Worm (Caenorhabditis elegans) whole organism, L1 larva: ENCODE measurements around the gene C14E2.1.
A peak's percentile ranks its signal among the peaks of the same experiment; 100 is the strongest.

Experiments
- C16A3.4 ChIP-seq: fragments of 150-350 bp; optimal IDR thresholded peaks from 2 replicates; lab custom pipeline; 2014; ENCODE audit warnings: missing biosample characterization, missing genetic modification characterization
- F16B12.6 ChIP-seq: fragments of 150-350 bp; optimal IDR thresholded peaks from 2 replicates; lab custom pipeline; 2014; ENCODE audit warnings: missing biosample characterization, missing genetic modification characterization
- aha-1 ChIP-seq: fragments of 150-350 bp; optimal IDR thresholded peaks from 2 replicates; lab custom pipeline; 2014; ENCODE audit warnings: missing biosample characterization, missing genetic modification characterization
- alr-1 ChIP-seq: fragments of 200-800 bp; sonication (Bioruptor generic); optimal IDR thresholded peaks from 2 replicates; lab custom pipeline; 2018; ENCODE audit warnings: borderline replicate concordance, mild to moderate bottlenecking, missing genetic modification characterization, missing compliant biosample characterization
- aly-2 ChIP-seq: fragments of 150-350 bp; optimal IDR thresholded peaks from 2 replicates; lab custom pipeline; 2014; ENCODE audit warnings: missing biosample characterization, missing genetic modification characterization
- ama-1 ChIP-seq: fragments of 150-350 bp; optimal IDR thresholded peaks from 2 replicates; lab custom pipeline; 2014
- ceh-8 ChIP-seq: fragments of 200-800 bp; sonication (Bioruptor generic); optimal IDR thresholded peaks from 2 replicates; lab custom pipeline; 2018; ENCODE audit warnings: mild to moderate bottlenecking, missing genetic modification characterization, moderate library complexity, missing compliant biosample characterization
- ceh-82 ChIP-seq, 3 experiments: fragments of 150-350 bp in 1 of 3; sonication (generic microtip) in 2 of 3; optimal IDR thresholded peaks; 2 replicates each; lab custom pipeline; 2014 to 2017; ENCODE audit warnings: missing biosample characterization in 3 of 3, missing genetic modification characterization in 3 of 3
- ceh-90 ChIP-seq: sonication (generic microtip); optimal IDR thresholded peaks from 2 replicates; lab custom pipeline; 2016; ENCODE audit warnings: missing genetic modification characterization, missing compliant biosample characterization
- dsc-1 ChIP-seq: sonication (generic microtip); optimal IDR thresholded peaks from 2 replicates; lab custom pipeline; 2016; ENCODE audit warnings: mild to moderate bottlenecking, missing genetic modification characterization, missing compliant biosample characterization
- efl-1 ChIP-seq, 4 experiments: fragments of 150-350 bp; optimal IDR thresholded peaks in 3 of 4; peaks in 1 of 4; 1 replicate in 1 of 4; 2 replicates in 3 of 4; lab custom pipeline; 2014; ENCODE audit warnings: missing biosample characterization in 2 of 4, missing genetic modification characterization in 2 of 4, missing genetic modification reagents in 2 of 4
- egl-27 ChIP-seq, 2 experiments: fragments of 150-350 bp in 1 of 2; sonication (generic microtip); optimal IDR thresholded peaks; 3 replicates each; lab custom pipeline; 2017 to 2018; ENCODE audit warnings: missing biosample characterization in 2 of 2, missing genetic modification characterization in 2 of 2, missing genetic modification reagents in 2 of 2
- elt-2 ChIP-seq: sonication (generic microtip); optimal IDR thresholded peaks from 2 replicates; lab custom pipeline; 2016; ENCODE audit warnings: missing genetic modification characterization, mild to moderate bottlenecking, inconsistent platforms, missing compliant biosample characterization, missing genetic modification reagents
- elt-3 ChIP-seq, 6 experiments: fragments of 150-350 bp in 1 of 6; sonication (generic microtip); optimal IDR thresholded peaks; 2 replicates each; lab custom pipeline; 2017 to 2018; ENCODE audit warnings: missing biosample characterization in 6 of 6, missing genetic modification characterization in 6 of 6, inconsistent platforms in 1 of 6
- fkh-8 ChIP-seq: sonication (generic microtip); optimal IDR thresholded peaks from 2 replicates; lab custom pipeline; 2016; ENCODE audit warnings: mild to moderate bottlenecking, missing genetic modification characterization, missing compliant biosample characterization
- grh-1 ChIP-seq: fragments of 200-800 bp; sonication (Bioruptor generic); IDR thresholded peaks from 2 replicates; pipeline ENCODE4 v1.3.6; 2022; ENCODE audit warnings: missing genetic modification reagents, missing genetic modification characterization, missing compliant biosample characterization
- hlh-4 ChIP-seq: sonication (generic microtip); optimal IDR thresholded peaks from 2 replicates; lab custom pipeline; 2016; ENCODE audit warnings: mild to moderate bottlenecking, missing genetic modification characterization, missing compliant biosample characterization
- hpl-2 ChIP-seq: fragments of 150-350 bp; optimal IDR thresholded peaks from 2 replicates; lab custom pipeline; 2014; ENCODE audit warnings: missing biosample characterization, missing genetic modification reagents, missing genetic modification characterization
- isw-1 ChIP-seq: fragments of 200-800 bp; sonication (Bioruptor generic); IDR thresholded peaks from 2 replicates; pipeline ENCODE4 v1.3.6; 2022; ENCODE audit warnings: missing genetic modification characterization, missing compliant biosample characterization
- lin-15B ChIP-seq: fragments of 150-350 bp; sonication (generic microtip); optimal IDR thresholded peaks from 3 replicates; lab custom pipeline; 2014; ENCODE audit warnings: missing biosample characterization, missing genetic modification characterization
- lin-35 ChIP-seq, 2 experiments: fragments of 150-350 bp; optimal IDR thresholded peaks; 2 replicates each; lab custom pipeline; 2014; ENCODE audit warnings: missing biosample characterization in 2 of 2, missing genetic modification characterization in 2 of 2, missing genetic modification reagents in 2 of 2
- lin-39 ChIP-seq: fragments of 150-350 bp; optimal IDR thresholded peaks from 2 replicates; lab custom pipeline; 2014; ENCODE audit warnings: missing biosample characterization, missing genetic modification reagents, missing genetic modification characterization
- lir-3 ChIP-seq: sonication (generic microtip); optimal IDR thresholded peaks from 2 replicates; lab custom pipeline; 2016; ENCODE audit warnings: mild to moderate bottlenecking, missing genetic modification characterization, moderate library complexity, missing compliant biosample characterization; ENCODE audit not compliant: poor library complexity
- mab-9 ChIP-seq: fragments of 200-800 bp; sonication (Bioruptor generic); IDR thresholded peaks from 2 replicates; pipeline ENCODE4 v1.3.6; 2022; ENCODE audit warnings: missing genetic modification reagents, missing genetic modification characterization, missing compliant biosample characterization
- nhr-11 ChIP-seq: fragments of 150-350 bp; optimal IDR thresholded peaks from 2 replicates; lab custom pipeline; 2014; ENCODE audit warnings: missing biosample characterization, missing genetic modification characterization
- nhr-20 ChIP-seq: sonication (generic microtip); optimal IDR thresholded peaks from 2 replicates; lab custom pipeline; 2016; ENCODE audit warnings: mild to moderate bottlenecking, missing genetic modification characterization, missing compliant biosample characterization
- nhr-28 ChIP-seq: fragments of 150-350 bp; optimal IDR thresholded peaks from 2 replicates; lab custom pipeline; 2014; ENCODE audit warnings: missing biosample characterization, missing genetic modification characterization
- nhr-71 ChIP-seq: sonication (generic microtip); optimal IDR thresholded peaks from 2 replicates; lab custom pipeline; 2016; ENCODE audit warnings: mild to moderate bottlenecking, missing genetic modification characterization, moderate library complexity, missing compliant biosample characterization
- nhr-77 ChIP-seq: fragments of 150-350 bp; optimal IDR thresholded peaks from 2 replicates; lab custom pipeline; 2014; ENCODE audit warnings: missing biosample characterization, missing genetic modification characterization
- nhr-84 ChIP-seq: sonication (generic microtip); optimal IDR thresholded peaks from 2 replicates; lab custom pipeline; 2017; ENCODE audit warnings: missing biosample characterization, missing genetic modification characterization
- nhr-85 ChIP-seq: sonication (generic microtip); peaks from one replicate; lab custom pipeline; 2016; ENCODE audit warnings: missing genetic modification characterization, inconsistent platforms, missing compliant biosample characterization
- nhr-90 ChIP-seq: sonication (generic microtip); optimal IDR thresholded peaks from 2 replicates; lab custom pipeline; 2016; ENCODE audit warnings: mild to moderate bottlenecking, missing genetic modification characterization, missing compliant biosample characterization; ENCODE audit not compliant: poor library complexity
- pqm-1 ChIP-seq: sonication (generic microtip); optimal IDR thresholded peaks from 3 replicates; lab custom pipeline; 2017; ENCODE audit warnings: missing biosample characterization, missing genetic modification characterization
- tlp-1 ChIP-seq: fragments of 150-350 bp; optimal IDR thresholded peaks from 2 replicates; lab custom pipeline; 2014; ENCODE audit warnings: missing biosample characterization, missing genetic modification characterization
- unc-30 ChIP-seq: sonication (generic microtip); optimal IDR thresholded peaks from 2 replicates; lab custom pipeline; 2017; ENCODE audit warnings: missing biosample characterization, missing genetic modification characterization
- unc-86 ChIP-seq: sonication (generic microtip); optimal IDR thresholded peaks from 2 replicates; lab custom pipeline; 2016; ENCODE audit warnings: missing genetic modification characterization, missing compliant biosample characterization
- ztf-11 ChIP-seq, 2 experiments: sonication (generic microtip); optimal IDR thresholded peaks; 2 replicates each; lab custom pipeline; 2016 to 2017; ENCODE audit warnings: missing genetic modification characterization in 2 of 2, missing biosample characterization in 1 of 2, missing compliant biosample characterization in 1 of 2

The C14E2.1 gene

ce11 chrX:1845493-1845892 is 19.2 kb downstream of the C14E2.1 start, which contains the start of gene T26C11.4 (continued):
- TF ChIP-seq efl-1 (optimal IDR thresholded peaks at IDR 0.05; lab: Kevin White, UChicago) (peak in 1 of 2 experiments; percentile 76), efl-1 (GFP tag; optimal IDR thresholded peaks at IDR 0.05 in 1 of 2; lab: Kevin White, UChicago) (peak; percentile 77 to 97), nhr-71 (tag; lab: Kevin White, UChicago) (peak; percentile 36), C16A3.4 (tag; lab: Kevin White, UChicago) (no peak), nhr-77 (tag; lab: Kevin White, UChicago) (no peak), nhr-20 (tag; lab: Kevin White, UChicago) (peak; percentile 14), lin-35 (GFP tag; optimal IDR thresholded peaks at IDR 0.05; lab: Kevin White, UChicago) (peak; percentile 49 to 88), ceh-82 (tag; optimal IDR thresholded peaks at IDR 0.05; lab: Kevin White, UChicago) (peak in 1 of 3 experiments; percentile 38), nhr-28 (tag; lab: Kevin White, UChicago) (no peak), lin-15B (tag; lab: Kevin White, UChicago) (no peak), aly-2 (no peak), ama-1 (lab: Kevin White, UChicago) (no peak), mab-9 (GFP tag; lab: Robert Waterston, UW) (no peak), isw-1 (GFP tag; lab: Robert Waterston, UW) (no peak), nhr-85 (no peak), elt-3 (tag; optimal IDR thresholded peaks at IDR 0.05; lab: Kevin White, UChicago) (no peak)

DNA sequence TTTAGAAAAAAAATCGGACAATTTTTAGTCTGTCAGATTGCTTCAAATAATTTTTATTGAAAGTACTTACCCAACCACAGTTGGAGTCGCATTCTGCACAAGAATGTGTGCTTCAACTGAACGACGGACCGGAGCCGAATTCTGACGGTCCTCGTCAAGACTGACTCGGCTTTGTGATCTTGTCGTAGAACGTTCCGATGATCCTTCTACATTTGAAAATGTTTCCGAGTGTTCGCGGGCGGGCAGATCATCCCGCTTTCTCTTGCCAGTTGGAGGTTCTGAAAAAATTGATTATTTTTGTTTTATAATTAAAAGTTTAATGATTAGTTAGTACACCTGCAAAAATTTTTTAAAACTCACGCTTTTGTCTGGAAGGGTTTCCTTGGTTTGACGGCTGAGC is 21.4 kb downstream of the C14E2.1 start:
- no peak for TF ChIP-seq elt-2
- no peak for TF ChIP-seq lir-3 (tag; lab: Kevin White, UChicago)
- TF ChIP-seq unc-30: no peak
- no peak for TF ChIP-seq ceh-90
- TF ChIP-seq nhr-84 (tag; lab: Kevin White, UChicago): no peak
- TF ChIP-seq elt-3 (tag; optimal IDR thresholded peaks at IDR 0.05; lab: Kevin White, UChicago): no peak
- TF ChIP-seq pqm-1 (tag; lab: Kevin White, UChicago): no peak
- no peak for TF ChIP-seq lin-39 (tag; lab: Kevin White, UChicago)
- TF ChIP-seq nhr-77 (tag; lab: Kevin White, UChicago): no peak
- no peak for TF ChIP-seq aha-1 (tag; lab: Kevin White, UChicago)
- no peak for TF ChIP-seq isw-1 (GFP tag; lab: Robert Waterston, UW)
- no peak for TF ChIP-seq nhr-85
- no peak for TF ChIP-seq lin-35 (GFP tag; optimal IDR thresholded peaks at IDR 0.05; lab: Kevin White, UChicago)
- no peak for TF ChIP-seq aly-2
- TF ChIP-seq egl-27 (tag; optimal IDR thresholded peaks at IDR 0.05; lab: Kevin White, UChicago): no peak
- no peak for TF ChIP-seq hpl-2 (GFP tag; lab: Kevin White, UChicago)
- no peak for TF ChIP-seq lin-15B (tag; lab: Kevin White, UChicago)
- no peak for TF ChIP-seq unc-86 (tag; lab: Kevin White, UChicago)
- TF ChIP-seq tlp-1 (tag; lab: Kevin White, UChicago): no peak
- no peak for TF ChIP-seq F16B12.6

- no peak for TF ChIP-seq grh-1 (GFP tag; lab: Robert Waterston, UW)
- no peak for TF ChIP-seq efl-1 (optimal IDR thresholded peaks at IDR 0.05; lab: Kevin White, UChicago)
- TF ChIP-seq efl-1 (GFP tag; optimal IDR thresholded peaks at IDR 0.05 in 1 of 2; lab: Kevin White, UChicago): peak in 1 of 2 experiments; percentile 17
- no peak for TF ChIP-seq alr-1
- no peak for TF ChIP-seq lir-3 (tag; lab: Kevin White, UChicago)
Observed at ce11 chrX:1848575-1848974, 22.3 kb downstream of the C14E2.1 start, which contains the start of gene ceh-41. ceh-41 (minus strand) TSS chrX:1848675.

DNA sequence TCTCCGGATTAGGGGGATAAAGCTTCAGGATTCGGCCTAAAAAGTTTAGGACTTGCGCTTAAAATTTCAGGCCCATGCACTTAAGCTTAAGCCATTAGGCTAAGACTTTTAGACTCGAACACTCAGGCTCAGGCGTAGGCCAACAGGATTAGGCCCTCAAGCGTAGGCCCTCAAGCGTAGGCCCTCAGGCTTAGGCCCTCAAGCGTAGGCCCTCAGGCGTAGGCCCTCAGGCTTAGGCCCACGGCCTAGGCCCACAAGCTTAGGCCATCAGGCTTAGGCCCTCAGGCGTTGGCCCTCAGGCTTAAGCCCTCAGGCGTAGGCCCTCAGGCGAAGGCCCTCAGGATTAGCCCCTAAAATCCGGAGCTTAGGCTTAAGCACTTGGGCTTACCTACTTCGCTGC is 24.3 kb downstream of the C14E2.1 start:
- TF ChIP-seq F16B12.6 (no peak), nhr-90 (tag; lab: Kevin White, UChicago) (no peak), pqm-1 (tag; lab: Kevin White, UChicago) (no peak), nhr-71 (tag; lab: Kevin White, UChicago) (no peak), nhr-11 (no peak), fkh-8 (tag; lab: Kevin White, UChicago) (no peak), aha-1 (tag; lab: Kevin White, UChicago) (no peak), ztf-11 (tag; optimal IDR thresholded peaks at IDR 0.05; lab: Kevin White, UChicago) (no peak), hlh-4 (tag; lab: Kevin White, UChicago) (no peak), dsc-1 (tag; lab: Kevin White, UChicago) (no peak), ceh-8 (GFP tag; lab: Kevin White, UChicago) (no peak)
